Worm (Caenorhabditis elegans) whole organism, young adult: ENCODE results near the gene ZK287.7.
A peak's percentile ranks its signal among the peaks of the same experiment; 100 is the strongest.

Experiments used
- B0019.2 ChIP-seq: fragments of 200-800 bp; sonication (Bioruptor generic); conservative IDR thresholded peaks from 2 replicates; pipeline ENCODE4 v1.3.6; 2022; ENCODE audit warnings: missing genetic modification reagents, missing genetic modification characterization, missing compliant biosample characterization
- D2030.7 ChIP-seq: fragments of 200-800 bp; sonication (Bioruptor generic); IDR thresholded peaks from 2 replicates; pipeline ENCODE4 v1.3.6; 2022; ENCODE audit warnings: missing genetic modification reagents, missing genetic modification characterization, missing compliant biosample characterization
- F10E7.11 ChIP-seq: sonication (generic microtip); optimal IDR thresholded peaks from 2 replicates; lab custom pipeline; 2017; ENCODE audit warnings: mild to moderate bottlenecking, missing genetic modification characterization, moderate library complexity, missing compliant biosample characterization
- F22D6.2 ChIP-seq: sonication (generic microtip); optimal IDR thresholded peaks from 2 replicates; lab custom pipeline; 2016; ENCODE audit warnings: mild to moderate bottlenecking, missing genetic modification characterization, missing compliant biosample characterization
- F39B2.1 ChIP-seq: fragments of 200-800 bp; sonication (Bioruptor generic); IDR thresholded peaks from 2 replicates; pipeline ENCODE4 v1.3.6; 2022; ENCODE audit warnings: missing genetic modification reagents, missing genetic modification characterization, missing compliant biosample characterization
- F57A8.1 ChIP-seq: fragments of 200-800 bp; sonication (Bioruptor generic); optimal IDR thresholded peaks from 2 replicates; lab custom pipeline; 2018; ENCODE audit warnings: mild to moderate bottlenecking, missing genetic modification characterization, moderate library complexity, missing compliant biosample characterization
- K11D2.4 ChIP-seq: fragments of 200-800 bp; sonication (Bioruptor generic); IDR thresholded peaks from 2 replicates; pipeline ENCODE4 v1.3.6; 2022; ENCODE audit warnings: missing genetic modification reagents, missing genetic modification characterization, missing compliant biosample characterization
- T07F8.4 ChIP-seq: sonication (generic microtip); optimal IDR thresholded peaks from 2 replicates; lab custom pipeline; 2016; ENCODE audit warnings: mild to moderate bottlenecking, missing genetic modification characterization, moderate library complexity, missing compliant biosample characterization
- Y53G8AR.9 ChIP-seq: fragments of 200-800 bp; sonication (Bioruptor generic); conservative IDR thresholded peaks from 2 replicates; pipeline ENCODE4 v1.3.6; 2022; ENCODE audit warnings: missing genetic modification reagents, missing genetic modification characterization, missing compliant biosample characterization
- Y67H2A.10 ChIP-seq: fragments of 200-800 bp; sonication (Bioruptor generic); conservative IDR thresholded peaks from 2 replicates; pipeline ENCODE4 v1.3.6; 2022; ENCODE audit warnings: missing genetic modification reagents, missing genetic modification characterization, missing compliant biosample characterization
- attf-5 ChIP-seq: fragments of 200-800 bp; sonication (Bioruptor generic); optimal IDR thresholded peaks from 2 replicates; lab custom pipeline; 2018; ENCODE audit warnings: mild to moderate bottlenecking, missing genetic modification characterization, missing compliant biosample characterization
- ceh-100 ChIP-seq: fragments of 200-800 bp; sonication (Bioruptor generic); IDR thresholded peaks from 2 replicates; pipeline ENCODE4 v1.3.6; 2022; ENCODE audit warnings: missing genetic modification reagents, missing genetic modification characterization, missing compliant biosample characterization
- ceh-91 ChIP-seq: fragments of 200-800 bp; sonication (Bioruptor generic); IDR thresholded peaks from 2 replicates; pipeline ENCODE4 v1.3.6; 2022; ENCODE audit warnings: missing genetic modification reagents, missing genetic modification characterization, missing compliant biosample characterization
- dpl-1 ChIP-seq: fragments of 150-350 bp; optimal IDR thresholded peaks from 2 replicates; lab custom pipeline; 2014; ENCODE audit warnings: missing biosample characterization, missing genetic modification reagents, missing genetic modification characterization
- gei-17 ChIP-seq: fragments of 200-800 bp; sonication (Bioruptor generic); optimal IDR thresholded peaks from 2 replicates; lab custom pipeline; 2018; ENCODE audit warnings: mild to moderate bottlenecking, missing genetic modification characterization, missing compliant biosample characterization
- him-1 ChIP-seq: sonication (generic microtip); optimal IDR thresholded peaks from 2 replicates; lab custom pipeline; 2016; ENCODE audit warnings: missing genotype, missing genetic modification reagents, missing genetic modification characterization, missing compliant biosample characterization
- hlh-26 ChIP-seq: fragments of 200-800 bp; sonication (Bioruptor generic); conservative IDR thresholded peaks from 2 replicates; pipeline ENCODE4 v1.3.6; 2022; ENCODE audit warnings: missing genetic modification reagents, missing genetic modification characterization, missing compliant biosample characterization
- hmg-1.2 ChIP-seq: fragments of 200-800 bp; sonication (Bioruptor generic); IDR thresholded peaks from 2 replicates; pipeline ENCODE4 v1.3.6; 2022; ENCODE audit warnings: missing genetic modification reagents, missing genetic modification characterization, missing compliant biosample characterization
- hrde-1 ChIP-seq: sonication (generic microtip); optimal IDR thresholded peaks from 2 replicates; lab custom pipeline; 2016; ENCODE audit warnings: missing genetic modification characterization, mild to moderate bottlenecking, missing compliant biosample characterization, moderate library complexity, missing genotype, missing genetic modification reagents, borderline replicate concordance
- hsf-1 ChIP-seq: fragments of 200-800 bp; sonication (Bioruptor generic); IDR thresholded peaks from 2 replicates; pipeline ENCODE4 v1.3.6; 2022; ENCODE audit warnings: missing genetic modification reagents, missing genetic modification characterization, missing compliant biosample characterization
- let-607 ChIP-seq, 2 experiments: fragments of 200-800 bp in 1 of 2; sonication (Bioruptor generic) in 1 of 2; sonication (generic microtip) in 1 of 2; optimal IDR thresholded peaks; 2 replicates each; lab custom pipeline; 2016 to 2018; ENCODE audit warnings: mild to moderate bottlenecking in 2 of 2, missing compliant biosample characterization in 2 of 2, missing genetic modification characterization in 2 of 2, moderate library complexity in 2 of 2, missing genotype in 1 of 2
- lin-26 ChIP-seq: fragments of 200-800 bp; sonication (Bioruptor generic); IDR thresholded peaks from 2 replicates; pipeline ENCODE4 v1.3.6; 2022; ENCODE audit warnings: missing genetic modification reagents, missing genetic modification characterization, missing compliant biosample characterization
- lin-54 ChIP-seq: fragments of 200-800 bp; sonication (Bioruptor generic); optimal IDR thresholded peaks from 2 replicates; lab custom pipeline; 2018; ENCODE audit warnings: mild to moderate bottlenecking, missing genetic modification characterization, missing compliant biosample characterization
- madf-10 ChIP-seq: sonication (generic microtip); optimal IDR thresholded peaks from 2 replicates; lab custom pipeline; 2016; ENCODE audit warnings: mild to moderate bottlenecking, missing genetic modification characterization, missing compliant biosample characterization
- nhr-120 ChIP-seq: fragments of 200-800 bp; sonication (Bioruptor generic); IDR thresholded peaks from 2 replicates; pipeline ENCODE4 v1.3.6; 2022; ENCODE audit warnings: missing genetic modification characterization, missing compliant biosample characterization
- nhr-80 ChIP-seq: sonication (generic microtip); optimal IDR thresholded peaks from 2 replicates; lab custom pipeline; 2016; ENCODE audit warnings: missing genetic modification characterization, missing compliant biosample characterization
- rcor-1 ChIP-seq: fragments of 200-800 bp; sonication (Bioruptor generic); IDR thresholded peaks from 2 replicates; pipeline ENCODE4 v1.3.6; 2022; ENCODE audit warnings: missing genetic modification reagents, missing genetic modification characterization, missing compliant biosample characterization
- rec-8 ChIP-seq, 2 experiments: sonication (generic microtip); optimal IDR thresholded peaks; 2 replicates each; lab custom pipeline; 2016; ENCODE audit warnings: mild to moderate bottlenecking in 2 of 2, missing genetic modification characterization in 2 of 2, missing genetic modification reagents in 2 of 2, missing genotype in 2 of 2, missing biosample characterization in 1 of 2, missing compliant biosample characterization in 1 of 2, moderate library complexity in 1 of 2
- snpc-1.3 ChIP-seq: sonication (generic microtip); optimal IDR thresholded peaks from 2 replicates; lab custom pipeline; 2017; ENCODE audit warnings: missing genetic modification characterization, mild to moderate bottlenecking, missing compliant biosample characterization, antibody characterized with exemption, moderate library complexity, missing genotype, missing genetic modification reagents; ENCODE audit not compliant: insufficient read depth
- snpc-4 ChIP-seq, 5 experiments: fragments of 150-350 bp in 1 of 5; sonication (generic microtip) in 4 of 5; optimal IDR thresholded peaks; 2 replicates each; lab custom pipeline; 2014 to 2018; ENCODE audit warnings: missing genetic modification characterization in 5 of 5, missing biosample characterization in 3 of 5, antibody characterized with exemption in 2 of 5, mild to moderate bottlenecking in 2 of 5, missing compliant biosample characterization in 2 of 5, missing genotype in 2 of 5, moderate library complexity in 2 of 5, missing genetic modification reagents in 1 of 5
- unc-130 ChIP-seq: sonication (generic microtip); optimal IDR thresholded peaks from 2 replicates; lab custom pipeline; 2016; ENCODE audit warnings: missing genetic modification reagents, missing genetic modification characterization, missing compliant biosample characterization
- unc-62 ChIP-seq: fragments of 150-350 bp; optimal IDR thresholded peaks from 2 replicates; lab custom pipeline; 2014; ENCODE audit warnings: missing biosample characterization, missing genetic modification reagents, missing genetic modification characterization
- ztf-18 ChIP-seq: sonication (generic microtip); optimal IDR thresholded peaks from 2 replicates; lab custom pipeline; 2016; ENCODE audit warnings: missing genotype, mild to moderate bottlenecking, missing genetic modification characterization, missing compliant biosample characterization
- ztf-25 ChIP-seq: fragments of 200-800 bp; sonication (Bioruptor generic); IDR thresholded peaks from 2 replicates; pipeline ENCODE4 v1.3.6; 2022; ENCODE audit warnings: missing genetic modification reagents, missing genetic modification characterization, missing compliant biosample characterization
- ztf-28 ChIP-seq: fragments of 200-800 bp; sonication (Bioruptor generic); IDR thresholded peaks from 2 replicates; pipeline ENCODE4 v1.3.6; 2022; ENCODE audit warnings: missing genetic modification reagents, missing genetic modification characterization, missing compliant biosample characterization

The ZK287.7 gene

ce11 chrV:9666394-9666793 lies 26.5 kb upstream of the ZK287.7 start, which contains the start of gene ZK287.1:
Gene ZK287.1 (plus strand): TSS chrV:9666694.
- TF ChIP-seq D2030.7 (GFP tag; lab: Robert Waterston, UW), result no peak
- no peak for TF ChIP-seq ztf-25 (GFP tag; lab: Robert Waterston, UW)
- TF ChIP-seq attf-5 (GFP tag; lab: Kevin White, UChicago), result no peak
- TF ChIP-seq snpc-1.3 (tag; lab: Kevin White, UChicago), result no peak
- TF ChIP-seq Y67H2A.10 (GFP tag; lab: Robert Waterston, UW), result no peak
- no peak for TF ChIP-seq snpc-4 (GFP tag; optimal IDR thresholded peaks at IDR 0.05; lab: Kevin White, UChicago)
- no peak for TF ChIP-seq snpc-4 (tag; optimal IDR thresholded peaks at IDR 0.05; lab: Kevin White, UChicago)
- TF ChIP-seq F10E7.11 (tag; lab: Kevin White, UChicago), result no peak
- no peak for TF ChIP-seq madf-10
- TF ChIP-seq lin-26, result no peak

- TF ChIP-seq nhr-80 (tag; lab: Kevin White, UChicago) (peak; percentile 3), T07F8.4 (no peak)
These were observed 20.4 kb upstream of the ZK287.7 start for ce11 chrV:9672495-9672894.

- TF ChIP-seq ztf-28 (GFP tag; lab: Robert Waterston, UW), result no peak
- no peak for TF ChIP-seq ztf-18 (tag; lab: Kevin White, UChicago)
- no peak for TF ChIP-seq hsf-1 (GFP tag; lab: Robert Waterston, UW)
- TF ChIP-seq dpl-1 (GFP tag; lab: Kevin White, UChicago), result no peak
- TF ChIP-seq K11D2.4 (GFP tag; lab: Robert Waterston, UW), result no peak
- no peak for TF ChIP-seq lin-54
- TF ChIP-seq Y53G8AR.9 (GFP tag; lab: Robert Waterston, UW), result no peak
- TF ChIP-seq, all 124 proteins: peak for 0
These were observed 19.5 kb upstream of the ZK287.7 start, which contains the start of gene sulp-8 for ce11 chrV:9673199-9673843. Gene sulp-8 (minus strand): TSS chrV:9673667.

- TF ChIP-seq nhr-80 (tag; lab: Kevin White, UChicago) (peak; percentile 6), ceh-91 (GFP tag; lab: Robert Waterston, UW) (no peak), F22D6.2 (tag; lab: Kevin White, UChicago) (no peak), F39B2.1 (GFP tag; lab: Robert Waterston, UW) (no peak)
These were observed 14.9 kb upstream of the ZK287.7 start, which contains the start of gene cthd-1 for ce11 chrV:9677977-9678376. Gene cthd-1 (plus strand): TSS chrV:9678277.

ce11 chrV:9679166-9679565 lies 13.7 kb upstream of the ZK287.7 start, which contains the start of gene ZK287.9:
Gene ZK287.9 (plus strand): TSS chrV:9679357.
- no peak for TF ChIP-seq ceh-100 (GFP tag; lab: Robert Waterston, UW)
- TF ChIP-seq nhr-80 (tag; lab: Kevin White, UChicago), result peak; percentile 80
- TF ChIP-seq unc-62 (GFP tag; lab: Kevin White, UChicago), result peak; percentile 34
- peak; percentile 73 to 93 for TF ChIP-seq let-607 (tag; optimal IDR thresholded peaks at IDR 0.05; lab: Kevin White, UChicago)
- TF ChIP-seq, all 124 proteins: peak for 3

ce11 chrV:9680260-9680659 lies 12.6 kb upstream of the ZK287.7 start:
- TF ChIP-seq rec-8 (tag; optimal IDR thresholded peaks at IDR 0.05; lab: Kevin White, UChicago) (no peak), gei-17 (no peak), hmg-1.2 (no peak), F57A8.1 (GFP tag; lab: Kevin White, UChicago) (no peak), hrde-1 (tag; lab: Kevin White, UChicago) (no peak), unc-130 (GFP tag; lab: Kevin White, UChicago) (no peak), him-1 (tag; lab: Kevin White, UChicago) (no peak), hlh-26 (GFP tag; lab: Robert Waterston, UW) (no peak), nhr-120 (GFP tag; lab: Robert Waterston, UW) (no peak), rcor-1 (no peak), Y53G8AR.9 (GFP tag; lab: Robert Waterston, UW) (no peak), B0019.2 (GFP tag; lab: Robert Waterston, UW) (no peak)
